Fruit fly (Drosophila melanogaster): Measurements from ENCODE around the gene CG14609.

The CG14609 gene

DNA sequence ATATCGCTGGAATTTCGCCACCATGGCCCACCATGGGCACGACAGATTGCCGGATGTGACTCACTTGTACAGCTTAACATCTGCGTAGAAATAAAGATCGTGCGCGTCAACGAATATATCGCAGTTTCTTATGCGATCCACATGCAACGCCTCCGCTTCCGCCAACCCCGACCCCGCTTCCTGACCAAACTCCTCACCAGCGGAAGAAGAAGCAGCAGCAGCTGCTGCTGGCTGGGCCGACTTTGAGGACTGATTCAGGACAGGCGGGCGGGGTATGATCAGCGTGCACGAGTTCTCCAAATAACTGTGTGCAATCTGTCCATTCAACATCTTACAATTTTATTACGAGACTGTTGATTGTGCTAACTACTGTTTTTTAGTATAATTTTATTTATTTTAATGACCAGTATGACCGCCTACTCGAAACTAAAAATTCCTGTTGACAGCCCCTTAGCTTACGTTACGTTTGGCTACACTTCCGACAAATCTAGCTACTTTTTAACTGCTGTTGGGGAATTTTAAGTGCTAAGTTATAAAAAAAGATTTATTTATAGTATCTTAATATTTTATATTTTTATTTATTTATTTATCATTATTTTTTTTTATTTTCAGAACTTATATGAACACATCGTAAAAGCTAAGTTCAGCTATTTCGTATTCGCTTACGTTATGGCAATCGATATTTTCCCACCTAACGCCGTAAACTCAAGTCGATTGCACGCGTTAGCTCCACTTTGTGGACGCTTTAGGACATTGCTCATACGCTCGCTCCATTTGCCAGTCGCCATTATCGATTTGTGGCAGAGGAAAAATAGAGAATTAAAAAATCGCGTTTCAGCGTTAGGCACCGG, 14.3 kb upstream of the CG14609 start, which contains the start of the genes CG10055 and lap (continued):
- no peak for TF ChIP-seq CG1233 (GFP tag; optimal IDR thresholded peaks at IDR 0.05)
- no peak for TF ChIP-seq CG1792 (GFP tag; optimal IDR thresholded peaks at IDR 0.05)
- no peak for TF ChIP-seq CG6813 (GFP tag; optimal IDR thresholded peaks at IDR 0.05)
- no peak for TF ChIP-seq Sox102F (GFP tag; optimal IDR thresholded peaks at IDR 0.05)
- TF ChIP-seq emc (GFP tag; optimal IDR thresholded peaks at IDR 0.05): no peak
- TF ChIP-seq odd (GFP tag; optimal IDR thresholded peaks at IDR 0.05): no peak
- TF ChIP-seq Xbp1 (GFP tag; optimal IDR thresholded peaks at IDR 0.05): no peak
- no peak for TF ChIP-seq da (GFP tag; optimal IDR thresholded peaks at IDR 0.05)
- TF ChIP-seq CG6175 (GFP tag; IDR thresholded peaks at IDR 0.05): no peak
- TF ChIP-seq salm (tag; optimal IDR thresholded peaks at IDR 0.05): no peak
- no peak for TF ChIP-seq HHEX (GFP tag; optimal IDR thresholded peaks at IDR 0.05)
- TF ChIP-seq vnd (GFP tag; IDR thresholded peaks at IDR 0.05; ENCODE audit: partially characterized antibody): no peak
- TF ChIP-seq CG10959 (GFP tag; IDR thresholded peaks at IDR 0.05): no peak
- no peak for TF ChIP-seq ranshi (GFP tag; IDR thresholded peaks at IDR 0.05)
- TF ChIP-seq Tbp (GFP tag; optimal IDR thresholded peaks at IDR 0.05): no peak
- no peak for TF ChIP-seq Lhr (GFP tag; optimal IDR thresholded peaks at IDR 0.05)
- no peak for TF ChIP-seq Gsc (GFP tag; IDR thresholded peaks at IDR 0.05)
- TF ChIP-seq H15 (GFP tag; IDR thresholded peaks at IDR 0.05): no peak
- no peak for TF ChIP-seq tin (GFP tag; optimal IDR thresholded peaks at IDR 0.05)
- TF ChIP-seq seq (GFP tag; IDR thresholded peaks at IDR 0.05): no peak
- no peak for TF ChIP-seq CG3847 (GFP tag; IDR thresholded peaks at IDR 0.05)
- peak; percentile 55; the same call in 1 of the 4 replicates for TF ChIP-seq Dll (GFP tag; IDR thresholded peaks at IDR 0.05; ENCODE audit: partially characterized antibody)
- TF ChIP-seq inv (GFP tag; IDR thresholded peaks at IDR 0.05; ENCODE audit: partially characterized antibody): peak; percentile 37; the same call in 1 of the 2 replicates
- TF ChIP-seq so (GFP tag; IDR thresholded peaks at IDR 0.05): no peak
- TF ChIP-seq gce (GFP tag; IDR thresholded peaks at IDR 0.05): no peak
- TF ChIP-seq sug (tag; optimal IDR thresholded peaks at IDR 0.05): no peak
- no peak for TF ChIP-seq CG12744 (GFP tag; optimal IDR thresholded peaks at IDR 0.05)
- peak; percentile 57; the same call in 1 of the 2 replicates for TF ChIP-seq Bgb (GFP tag; IDR thresholded peaks at IDR 0.05; ENCODE audit: partially characterized antibody)
- TF ChIP-seq CG3838 (GFP tag; optimal IDR thresholded peaks at IDR 0.05): no peak
- no peak for TF ChIP-seq CG10274 (GFP tag; optimal IDR thresholded peaks at IDR 0.05)
- no peak for TF ChIP-seq CG12942 (GFP tag; optimal IDR thresholded peaks at IDR 0.05)
- TF ChIP-seq CG15514 (GFP tag; optimal IDR thresholded peaks at IDR 0.05): no peak
- no peak for TF ChIP-seq grau (tag; optimal IDR thresholded peaks at IDR 0.05)
- peak; percentile 65 for TF ChIP-seq CG4617 (GFP tag; optimal IDR thresholded peaks at IDR 0.05; ENCODE audit: borderline replicate concordance)
- TF ChIP-seq Dref (GFP tag; IDR thresholded peaks at IDR 0.05): peak; percentile 83
- no peak for TF ChIP-seq sim (GFP tag; IDR thresholded peaks at IDR 0.05)
- no peak for TF ChIP-seq ash1 (GFP tag; optimal IDR thresholded peaks at IDR 0.05)
- no peak for TF ChIP-seq en (GFP tag; optimal IDR thresholded peaks at IDR 0.05)
- peak; percentile 0 for TF ChIP-seq Dp (GFP tag; optimal IDR thresholded peaks at IDR 0.05)
- TF ChIP-seq yki (optimal IDR thresholded peaks at IDR 0.05): no peak
- no peak for TF ChIP-seq CrebB (tag; optimal IDR thresholded peaks at IDR 0.05)
- no peak for TF ChIP-seq CG15696 (tag; optimal IDR thresholded peaks at IDR 0.05)
- TF ChIP-seq ssp (GFP tag; IDR thresholded peaks at IDR 0.05): no peak
- no peak for TF ChIP-seq Rfx (GFP tag; IDR thresholded peaks at IDR 0.05)
- TF ChIP-seq Mrtf (GFP tag; IDR thresholded peaks at IDR 0.05): no peak
- no peak for TF ChIP-seq disco-r (GFP tag; optimal IDR thresholded peaks at IDR 0.05)
- TF ChIP-seq CG34422 (GFP tag; IDR thresholded peaks at IDR 0.05): peak; percentile 45; the same call in 1 of the 3 replicates
- peak; percentile 92 for TF ChIP-seq MESR4 (GFP tag; optimal IDR thresholded peaks at IDR 0.05)
- TF ChIP-seq CG7556 (GFP tag; optimal IDR thresholded peaks at IDR 0.05): no peak
- TF ChIP-seq Myb (GFP tag; optimal IDR thresholded peaks at IDR 0.05): no peak

Data from whole organism, embryonic.